Worm (Caenorhabditis elegans) whole organism, L4 larva: Measurements from ENCODE around the gene F38E9.4.

Experiments used
- R02D3.7 ChIP-seq: fragments of 150-350 bp; sonication (generic microtip); optimal IDR thresholded peaks from 3 replicates; lab custom pipeline; 2014; ENCODE audit warnings: missing biosample characterization, missing genetic modification characterization
- Y48G9A.11 ChIP-seq: fragments of 200-800 bp; sonication (Bioruptor generic); IDR thresholded peaks from 2 replicates; pipeline ENCODE4 v1.3.6; 2022; ENCODE audit warnings: missing genetic modification reagents, missing genetic modification characterization, missing compliant biosample characterization
- ZK546.5 ChIP-seq, 2 experiments: sonication (generic microtip); optimal IDR thresholded peaks; 2 replicates each; lab custom pipeline; 2017; ENCODE audit warnings: missing biosample characterization in 2 of 2, missing genetic modification characterization in 2 of 2
- aly-2 ChIP-seq: sonication (generic microtip); optimal IDR thresholded peaks from 2 replicates; lab custom pipeline; 2018; ENCODE audit warnings: missing biosample characterization, missing genetic modification characterization
- fos-1 ChIP-seq: fragments of 150-350 bp; optimal IDR thresholded peaks from 2 replicates; lab custom pipeline; 2014; ENCODE audit warnings: missing biosample characterization, missing genetic modification characterization
- lsy-2 ChIP-seq, 2 experiments: fragments of 150-350 bp in 1 of 2; sonication (generic microtip) in 1 of 2; optimal IDR thresholded peaks; 2 replicates each; lab custom pipeline; 2014 to 2017; ENCODE audit warnings: missing biosample characterization in 2 of 2, missing genetic modification characterization in 2 of 2
- nhr-11 ChIP-seq: fragments of 150-350 bp; optimal IDR thresholded peaks from 2 replicates; lab custom pipeline; 2014; ENCODE audit warnings: missing biosample characterization, missing genetic modification characterization
- nhr-111 ChIP-seq: fragments of 200-800 bp; sonication (Bioruptor generic); optimal IDR thresholded peaks from 2 replicates; lab custom pipeline; 2018; ENCODE audit warnings: mild to moderate bottlenecking, missing genetic modification characterization, missing compliant biosample characterization
- nhr-25 ChIP-seq: sonication (generic microtip); optimal IDR thresholded peaks from 2 replicates; lab custom pipeline; 2017; ENCODE audit warnings: missing genetic modification characterization, mild to moderate bottlenecking, missing compliant biosample characterization, antibody characterized with exemption, moderate library complexity, borderline replicate concordance; ENCODE audit not compliant: insufficient read depth
- nhr-28 ChIP-seq: fragments of 150-350 bp; optimal IDR thresholded peaks from 2 replicates; lab custom pipeline; 2014; ENCODE audit warnings: missing biosample characterization, missing genetic modification characterization
- pha-4 ChIP-seq, 2 experiments: fragments of 150-350 bp in 1 of 2; fragments of 200-800 bp in 1 of 2; sonication (Bioruptor generic) in 1 of 2; IDR thresholded peaks in 1 of 2; optimal IDR thresholded peaks in 1 of 2; 2 replicates each; pipeline versions ENCODE4 v1.3.6 to Lab custom; 2014 to 2022; ENCODE audit warnings: missing genetic modification characterization in 2 of 2, missing genetic modification reagents in 2 of 2, missing biosample characterization in 1 of 2, missing compliant biosample characterization in 1 of 2
- tag-97 ChIP-seq: fragments of 200-800 bp; sonication (Bioruptor generic); IDR thresholded peaks from 2 replicates; pipeline ENCODE4 v1.3.6; 2022; ENCODE audit warnings: missing genetic modification characterization, missing compliant biosample characterization
- zfp-3 ChIP-seq: fragments of 200-800 bp; sonication (Bioruptor generic); conservative IDR thresholded peaks from 2 replicates; pipeline ENCODE4 v1.3.6; 2022; ENCODE audit warnings: missing genetic modification reagents, missing genetic modification characterization, missing compliant biosample characterization

DNA sequence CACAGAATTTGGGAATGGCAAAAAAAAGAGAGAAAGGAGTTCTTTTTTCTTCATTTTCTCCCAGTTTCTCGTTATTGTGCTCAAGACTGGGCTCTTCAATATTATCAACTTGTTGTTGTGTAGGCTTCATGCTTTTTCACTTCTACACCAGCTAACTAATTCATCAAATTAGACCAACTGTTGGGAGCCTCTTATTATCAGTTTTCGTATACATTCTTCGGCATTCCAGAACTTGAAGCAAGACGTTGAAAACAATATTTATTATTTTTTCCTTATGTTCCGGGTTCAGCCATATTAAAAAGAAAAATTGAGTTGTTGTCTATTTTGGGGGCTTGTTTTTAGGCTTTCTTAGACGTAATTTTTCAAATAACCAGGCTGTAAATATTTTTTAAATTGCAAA, 31.2 kb downstream of the F38E9.4 start:
- TF ChIP-seq nhr-28 (tag; lab: Kevin White, UChicago): no peak
- no peak for TF ChIP-seq aly-2 (tag; lab: Kevin White, UChicago)
- no peak for TF ChIP-seq nhr-25 (tag; lab: Kevin White, UChicago)
- no peak for TF ChIP-seq Y48G9A.11 (GFP tag; lab: Robert Waterston, UW)
- no peak for TF ChIP-seq fos-1 (tag; lab: Kevin White, UChicago)
- no peak for TF ChIP-seq ZK546.5 (tag; optimal IDR thresholded peaks at IDR 0.05; lab: Kevin White, UChicago)
- no peak for TF ChIP-seq lsy-2 (tag; optimal IDR thresholded peaks at IDR 0.05; lab: Kevin White, UChicago)
- no peak for TF ChIP-seq pha-4 (GFP tag; IDR thresholded peaks at IDR 0.05; lab: Robert Waterston, UW)
- no peak for TF ChIP-seq pha-4 (tag; optimal IDR thresholded peaks at IDR 0.05; lab: Kevin White, UChicago)
- TF ChIP-seq nhr-11: no peak
- no peak for TF ChIP-seq nhr-111
- TF ChIP-seq tag-97 (GFP tag; lab: Robert Waterston, UW): no peak
- no peak for TF ChIP-seq R02D3.7
- TF ChIP-seq zfp-3 (GFP tag; lab: Robert Waterston, UW): no peak
